Fruit fly (Drosophila melanogaster) whole organism, embryonic: ENCODE results near the gene CG17650.

Experiments
- Atf-2 ChIP-seq: fragments of 200-800 bp; sonication (Bioruptor generic); optimal IDR thresholded peaks from 2 replicates; lab custom pipeline; 2016; ENCODE audit warnings: missing biosample characterization, missing genetic modification characterization
- CG11723 ChIP-seq: fragments of 200-800 bp; sonication (Bioruptor generic); optimal IDR thresholded peaks from 2 replicates; lab custom pipeline; 2017; ENCODE audit warnings: missing biosample characterization, mild to moderate bottlenecking, missing genetic modification characterization
- CG1602 ChIP-seq: fragments of 200-800 bp; sonication (Bioruptor generic); optimal IDR thresholded peaks from 3 replicates; lab custom pipeline; 2016; ENCODE audit warnings: missing biosample characterization, missing genetic modification characterization
- CG16815 ChIP-seq: fragments of 200-800 bp; sonication (Bioruptor generic); optimal IDR thresholded peaks from 3 replicates; lab custom pipeline; 2017; ENCODE audit warnings: missing biosample characterization, mild to moderate bottlenecking, missing genetic modification characterization
- CG1792 ChIP-seq: fragments of 200-800 bp; sonication (Bioruptor generic); optimal IDR thresholded peaks from 2 replicates; lab custom pipeline; 2016; ENCODE audit warnings: missing biosample characterization, missing genetic modification characterization
- CG18599 ChIP-seq: fragments of 200-800 bp; sonication (Bioruptor generic); optimal IDR thresholded peaks from 3 replicates; lab custom pipeline; 2017; ENCODE audit warnings: missing biosample characterization, missing genetic modification characterization, mild to moderate bottlenecking, moderate library complexity, missing genetic modification reagents
- CG3281 ChIP-seq: fragments of 200-800 bp; sonication (Bioruptor generic); optimal IDR thresholded peaks from 3 replicates; lab custom pipeline; 2017; ENCODE audit warnings: missing biosample characterization, mild to moderate bottlenecking, missing genetic modification characterization
- CG3847 ChIP-seq: fragments of 200-800 bp; sonication (Bioruptor generic); IDR thresholded peaks from 2 replicates; pipeline ENCODE4 v1.3.6; 2022; ENCODE audit warnings: missing biosample characterization, missing genetic modification characterization
- CG7556 ChIP-seq: fragments of 200-800 bp; sonication (Bioruptor generic); optimal IDR thresholded peaks from 2 replicates; lab custom pipeline; 2017; ENCODE audit warnings: missing biosample characterization, mild to moderate bottlenecking, missing genetic modification characterization
- CG8089 ChIP-seq: fragments of 200-800 bp; sonication (Bioruptor generic); optimal IDR thresholded peaks from 3 replicates; lab custom pipeline; 2016; ENCODE audit warnings: missing biosample characterization, missing genetic modification characterization
- CG8388 ChIP-seq: fragments of 200-800 bp; sonication (Bioruptor generic); optimal IDR thresholded peaks from 2 replicates; lab custom pipeline; 2019; ENCODE audit warnings: missing biosample characterization, mild to moderate bottlenecking, missing genetic modification characterization, moderate library complexity
- CrebB ChIP-seq: fragments of 200-800 bp; sonication (Bioruptor generic); optimal IDR thresholded peaks from 3 replicates; lab custom pipeline; 2018; ENCODE audit warnings: missing biosample characterization, mild to moderate bottlenecking, missing genetic modification characterization
- D ChIP-seq, 2 experiments: fragments of 200-800 bp in 1 of 2; fragments of >200 bp in 1 of 2; sonication (Bioruptor generic) in 1 of 2; optimal IDR thresholded peaks; 2 replicates in 1 of 2; 3 replicates in 1 of 2; lab custom pipeline; 2017; ENCODE audit warnings: mild to moderate bottlenecking in 1 of 2, missing biosample characterization in 1 of 2, missing genetic modification characterization in 1 of 2, missing genetic modification reagents in 1 of 2
- Gsc ChIP-seq: fragments of 200-800 bp; sonication (Bioruptor generic); IDR thresholded peaks from 2 replicates; pipeline ENCODE4 v1.3.6; 2022; ENCODE audit warnings: missing biosample characterization, missing genetic modification characterization
- HLH54F ChIP-seq: fragments of 200-800 bp; sonication (Bioruptor generic); optimal IDR thresholded peaks from 3 replicates; lab custom pipeline; 2016; ENCODE audit warnings: missing biosample characterization, missing genetic modification characterization
- Hr78 ChIP-seq, 2 experiments: fragments of 200-800 bp in 1 of 2; fragments of >200 bp in 1 of 2; sonication (Bioruptor generic) in 1 of 2; optimal IDR thresholded peaks; 2 replicates each; lab custom pipeline; 2017 to 2019; ENCODE audit warnings: missing biosample characterization in 2 of 2, missing genetic modification characterization in 2 of 2, mild to moderate bottlenecking in 1 of 2, moderate library complexity in 1 of 2
- Hsf ChIP-seq: fragments of 200-800 bp; sonication (Bioruptor generic); optimal IDR thresholded peaks from 3 replicates; lab custom pipeline; 2016; ENCODE audit warnings: missing biosample characterization, missing genetic modification characterization
- Med ChIP-seq: fragments of 200-800 bp; sonication (Bioruptor generic); peaks from one replicate; lab custom pipeline; 2016; ENCODE audit warnings: missing biosample characterization, missing genetic modification characterization, mild to moderate bottlenecking, inconsistent platforms, moderate library complexity
- NFAT ChIP-seq: fragments of 200-800 bp; sonication (Bioruptor generic); IDR thresholded peaks from 2 replicates; pipeline ENCODE4 v1.3.6; 2022; ENCODE audit warnings: missing biosample characterization, missing genetic modification characterization
- Optix ChIP-seq: fragments of 200-800 bp; sonication (Bioruptor generic); IDR thresholded peaks from 3 replicates; pipeline ENCODE4 v1.3.6; 2022; ENCODE audit warnings: missing biosample characterization, missing genetic modification characterization
- Ravus ChIP-seq: fragments of 200-800 bp; sonication (Bioruptor generic); IDR thresholded peaks from 2 replicates; pipeline ENCODE4 v1.3.6; 2022; ENCODE audit warnings: missing biosample characterization, missing genetic modification characterization
- Rfx ChIP-seq: fragments of 200-800 bp; sonication (Bioruptor generic); IDR thresholded peaks from 2 replicates; pipeline ENCODE4 v1.3.6; 2022; ENCODE audit warnings: missing biosample characterization, missing genetic modification characterization
- Sry-β ChIP-seq: fragments of 200-800 bp; sonication (Bioruptor generic); optimal IDR thresholded peaks from 2 replicates; lab custom pipeline; 2018; ENCODE audit warnings: missing biosample characterization, mild to moderate bottlenecking, missing genetic modification characterization, moderate library complexity
- Trl ChIP-seq, 3 experiments: fragments of >200 bp in 2 of 3; fragments of 200-800 bp in 1 of 3; sonication (Bioruptor generic) in 1 of 3; optimal IDR thresholded peaks; 2 replicates in 1 of 3; 3 replicates in 2 of 3; lab custom pipeline; 2016 to 2017; ENCODE audit warnings: missing biosample characterization in 1 of 3, missing genetic modification characterization in 1 of 3
- ato ChIP-seq: fragments of 200-800 bp; sonication (Bioruptor generic); IDR thresholded peaks from 2 replicates; pipeline ENCODE4 v1.3.6; 2022; ENCODE audit warnings: missing biosample characterization, missing genetic modification characterization; ENCODE audit not compliant: partially characterized antibody
- chm ChIP-seq: fragments of 200-800 bp; sonication (Bioruptor generic); IDR thresholded peaks from 2 replicates; pipeline ENCODE4 v1.3.6; 2022; ENCODE audit warnings: missing biosample characterization, missing genetic modification characterization
- corto ChIP-seq: fragments of 200-800 bp; sonication (Bioruptor generic); optimal IDR thresholded peaks from 2 replicates; lab custom pipeline; 2016; ENCODE audit warnings: missing biosample characterization, mild to moderate bottlenecking, missing genetic modification characterization, moderate library complexity
- crp ChIP-seq, 2 experiments: fragments of 200-800 bp; sonication (Bioruptor generic); optimal IDR thresholded peaks; 2 replicates in 1 of 2; 3 replicates in 1 of 2; lab custom pipeline; 2017; ENCODE audit warnings: missing biosample characterization in 2 of 2, missing genetic modification characterization in 2 of 2, mild to moderate bottlenecking in 1 of 2, moderate library complexity in 1 of 2
- dan ChIP-seq: fragments of 200-800 bp; sonication (Bioruptor generic); IDR thresholded peaks from 2 replicates; pipeline ENCODE4 v1.3.6; 2022; ENCODE audit warnings: missing biosample characterization, missing genetic modification characterization
- dm ChIP-seq: fragments of 200-800 bp; sonication (Bioruptor generic); optimal IDR thresholded peaks from 3 replicates; lab custom pipeline; 2016; ENCODE audit warnings: missing biosample characterization, missing genetic modification characterization
- dpn ChIP-seq, 2 experiments: fragments of 200-800 bp; sonication (Bioruptor generic); optimal IDR thresholded peaks; 3 replicates each; lab custom pipeline; 2016; ENCODE audit warnings: missing biosample characterization in 2 of 2, missing genetic modification characterization in 2 of 2
- fu2 ChIP-seq: fragments of 200-800 bp; sonication (Bioruptor generic); optimal IDR thresholded peaks from 2 replicates; lab custom pipeline; 2016; ENCODE audit warnings: missing biosample characterization, missing genetic modification characterization
- gfzf ChIP-seq: fragments of 200-800 bp; sonication (Bioruptor generic); optimal IDR thresholded peaks from 2 replicates; lab custom pipeline; 2016; ENCODE audit warnings: missing biosample characterization, mild to moderate bottlenecking, missing genetic modification characterization, moderate library complexity
- grn ChIP-seq: fragments of 200-800 bp; sonication (Bioruptor generic); optimal IDR thresholded peaks from 3 replicates; lab custom pipeline; 2017; ENCODE audit warnings: missing biosample characterization, missing genetic modification characterization
- klu ChIP-seq: fragments of 200-800 bp; sonication (Bioruptor generic); IDR thresholded peaks from 2 replicates; pipeline ENCODE4 v1.3.6; 2022; ENCODE audit warnings: missing biosample characterization, missing genetic modification characterization
- mam ChIP-seq: fragments of 200-800 bp; sonication (Bioruptor generic); optimal IDR thresholded peaks from 3 replicates; lab custom pipeline; 2016; ENCODE audit warnings: missing biosample characterization, missing genetic modification characterization
- onecut ChIP-seq: fragments of 200-800 bp; sonication (Bioruptor generic); IDR thresholded peaks from 2 replicates; pipeline ENCODE4 v1.3.6; 2022; ENCODE audit warnings: missing biosample characterization, missing genetic modification characterization
- pb ChIP-seq: fragments of 200-800 bp; sonication (Bioruptor generic); optimal IDR thresholded peaks from 3 replicates; lab custom pipeline; 2016; ENCODE audit warnings: missing biosample characterization, missing genetic modification characterization
- peb ChIP-seq: fragments of 200-800 bp; sonication (Bioruptor generic); IDR thresholded peaks from 2 replicates; pipeline ENCODE4 v1.3.6; 2022; ENCODE audit warnings: missing biosample characterization, missing genetic modification characterization
- pho ChIP-seq: fragments of 200-800 bp; sonication (Bioruptor generic); optimal IDR thresholded peaks from 2 replicates; lab custom pipeline; 2016; ENCODE audit warnings: missing biosample characterization, missing genetic modification characterization
- pita ChIP-seq: fragments of 200-800 bp; sonication (Bioruptor generic); optimal IDR thresholded peaks from 2 replicates; lab custom pipeline; 2017; ENCODE audit warnings: missing biosample characterization, mild to moderate bottlenecking, missing genetic modification characterization
- pnt ChIP-seq: fragments of 200-800 bp; sonication (Bioruptor generic); optimal IDR thresholded peaks from 3 replicates; lab custom pipeline; 2016; ENCODE audit warnings: missing biosample characterization, missing genetic modification characterization
- ranshi ChIP-seq: fragments of 200-800 bp; sonication (Bioruptor generic); IDR thresholded peaks from 2 replicates; pipeline ENCODE4 v1.3.6; 2022; ENCODE audit warnings: missing biosample characterization, missing genetic modification characterization
- ro ChIP-seq: fragments of 200-800 bp; sonication (Bioruptor generic); IDR thresholded peaks from 2 replicates; pipeline ENCODE4 v1.3.6; 2022; ENCODE audit warnings: missing biosample characterization, missing genetic modification characterization
- run ChIP-seq: fragments of 200-800 bp; sonication (Bioruptor generic); optimal IDR thresholded peaks from 3 replicates; lab custom pipeline; 2018; ENCODE audit warnings: missing biosample characterization, mild to moderate bottlenecking, missing genetic modification characterization
- scrt ChIP-seq: fragments of 200-800 bp; sonication (Bioruptor generic); optimal IDR thresholded peaks from 2 replicates; lab custom pipeline; 2018; ENCODE audit warnings: missing biosample characterization, mild to moderate bottlenecking, missing genetic modification characterization, moderate library complexity
- slou ChIP-seq: fragments of 200-800 bp; sonication (Bioruptor generic); optimal IDR thresholded peaks from 3 replicates; lab custom pipeline; 2016; ENCODE audit warnings: missing biosample characterization, missing genetic modification characterization
- sr ChIP-seq: fragments of 200-800 bp; sonication (Bioruptor generic); IDR thresholded peaks from 3 replicates; pipeline ENCODE4 v1.3.6; 2022; ENCODE audit warnings: missing biosample characterization, missing genetic modification characterization
- sug ChIP-seq: fragments of 200-800 bp; optimal IDR thresholded peaks from 2 replicates; lab custom pipeline; 2019; ENCODE audit warnings: missing biosample characterization, mild to moderate bottlenecking, missing genetic modification characterization, moderate library complexity
- tna ChIP-seq: fragments of 200-800 bp; sonication (Bioruptor generic); IDR thresholded peaks from 2 replicates; pipeline ENCODE4 v1.3.6; 2022; ENCODE audit warnings: missing biosample characterization, missing genetic modification characterization; ENCODE audit not compliant: partially characterized antibody
- trem ChIP-seq: fragments of 200-800 bp; optimal IDR thresholded peaks from 3 replicates; lab custom pipeline; 2019; ENCODE audit warnings: missing biosample characterization, mild to moderate bottlenecking, missing genetic modification characterization, moderate library complexity

The CG17650 gene

DNA sequence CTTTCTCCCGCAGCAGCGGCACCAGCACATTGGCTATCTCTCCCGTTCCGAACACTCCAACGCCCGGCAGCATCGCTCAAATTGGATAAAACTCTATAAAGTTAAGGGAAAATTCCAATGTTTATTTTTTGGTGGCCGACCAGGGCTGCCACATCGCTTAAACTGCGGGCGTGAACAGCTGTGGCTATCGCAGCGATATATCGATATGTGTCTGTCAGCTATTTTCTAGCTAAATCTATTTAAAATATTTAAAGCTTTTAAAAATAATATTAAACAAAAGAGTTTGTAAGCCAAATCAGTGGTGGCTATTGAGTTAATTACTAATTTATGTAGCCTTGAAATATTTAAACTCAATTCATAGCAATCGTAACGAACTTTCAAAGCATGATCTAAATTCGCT is 6.9 kb downstream of the CG17650 start, which contains the start of the genes CG17712 and CG17648 (continued):
- TF ChIP-seq sr (GFP tag; lab: Robert Waterston, UW) (no peak), ranshi (no peak), dan (no peak), D (optimal IDR thresholded peaks at IDR 0.05; lab: Kevin White, UChicago) (no peak), D (GFP tag; optimal IDR thresholded peaks at IDR 0.05; lab: Kevin White, UChicago) (no peak), pnt (GFP tag; lab: Kevin White, UChicago) (no peak), CG11723 (GFP tag; lab: Kevin White, UChicago) (no peak), corto (GFP tag; lab: Kevin White, UChicago) (no peak), sug (tag; lab: Kevin White, UChicago) (no peak), chm (GFP tag; lab: Robert Waterston, UW) (no peak), Ravus (GFP tag; lab: Robert Waterston, UW) (no peak), CG7556 (GFP tag; lab: Kevin White, UChicago) (no peak), CG8388 (GFP tag; lab: Kevin White, UChicago) (no peak), fu2 (GFP tag; lab: Kevin White, UChicago) (no peak), CrebB (no peak), Sry-β (GFP tag; lab: Kevin White, UChicago) (peak; percentile 82), klu (no peak), NFAT (GFP tag; lab: Robert Waterston, UW) (peak; percentile 38; the same call in 1 of the 2 replicates), CG1792 (GFP tag; lab: Kevin White, UChicago) (no peak), CG3847 (GFP tag; lab: Robert Waterston, UW) (no peak; the same call in 1 of the 2 replicates), Gsc (GFP tag; lab: Robert Waterston, UW) (no peak), slou (GFP tag; lab: Kevin White, UChicago) (no peak), grn (GFP tag; lab: Kevin White, UChicago) (no peak), ro (no peak), scrt (GFP tag; lab: Kevin White, UChicago) (no peak), Atf-2 (GFP tag; lab: Kevin White, UChicago) (no peak), CG1602 (GFP tag; lab: Kevin White, UChicago) (no peak), pho (GFP tag; lab: Kevin White, UChicago) (no peak), HLH54F (GFP tag; lab: Kevin White, UChicago) (no peak), pb (no peak), gfzf (GFP tag; lab: Kevin White, UChicago) (no peak), dpn (GFP tag; optimal IDR thresholded peaks at IDR 0.05; lab: Kevin White, UChicago) (no peak), pita (GFP tag; lab: Kevin White, UChicago) (no peak), onecut (GFP tag; lab: Robert Waterston, UW) (no peak), run (tag; lab: Kevin White, UChicago) (no peak), Med (GFP tag; lab: Kevin White, UChicago) (peak; percentile 82), Rfx (GFP tag; lab: Robert Waterston, UW) (peak; percentile 45), CG16815 (GFP tag; lab: Kevin White, UChicago) (no peak), Trl (optimal IDR thresholded peaks at IDR 0.05; lab: Kevin White, UChicago) (no peak), Trl (GFP tag; optimal IDR thresholded peaks at IDR 0.05; lab: Kevin White, UChicago) (no peak), mam (GFP tag; lab: Kevin White, UChicago) (no peak), ato (GFP tag; lab: Robert Waterston, UW) (peak; percentile 70), Optix (GFP tag; lab: Robert Waterston, UW) (no peak), tna (GFP tag; lab: Robert Waterston, UW) (peak; percentile 67), CG18599 (GFP tag; lab: Kevin White, UChicago) (no peak), CG3281 (GFP tag; lab: Kevin White, UChicago) (no peak), peb (GFP tag; lab: Robert Waterston, UW) (no peak), CG8089 (GFP tag; lab: Kevin White, UChicago) (no peak), dm (GFP tag; lab: Kevin White, UChicago) (no peak), trem (tag; lab: Kevin White, UChicago) (peak; percentile 63), crp (GFP tag; optimal IDR thresholded peaks at IDR 0.05; lab: Kevin White, UChicago) (peak; percentile 31 to 90), Hr78 (GFP tag; optimal IDR thresholded peaks at IDR 0.05; lab: Kevin White, UChicago) (no peak), Hsf (GFP tag; lab: Kevin White, UChicago) (no peak)
